Worm (Caenorhabditis elegans) whole organism, L1 larva: Measurements from ENCODE around the gene ceh-21.

ENCODE experiments used
- C04F5.9 ChIP-seq: sonication (generic microtip); optimal IDR thresholded peaks from 2 replicates; lab custom pipeline; 2016; ENCODE audit warnings: missing genetic modification characterization, missing compliant biosample characterization
- C34B4.2 ChIP-seq: sonication (generic microtip); optimal IDR thresholded peaks from 2 replicates; lab custom pipeline; 2017; ENCODE audit warnings: mild to moderate bottlenecking, missing genetic modification characterization, missing compliant biosample characterization
- F16B12.6 ChIP-seq: fragments of 150-350 bp; optimal IDR thresholded peaks from 2 replicates; lab custom pipeline; 2014; ENCODE audit warnings: missing biosample characterization, missing genetic modification characterization
- ceh-63 ChIP-seq: fragments of 200-800 bp; sonication (Bioruptor generic); optimal IDR thresholded peaks from 2 replicates; lab custom pipeline; 2018; ENCODE audit warnings: mild to moderate bottlenecking, missing genetic modification characterization, missing compliant biosample characterization
- ceh-82 ChIP-seq, 3 experiments: fragments of 150-350 bp in 1 of 3; sonication (generic microtip) in 2 of 3; optimal IDR thresholded peaks; 2 replicates each; lab custom pipeline; 2014 to 2017; ENCODE audit warnings: missing biosample characterization in 3 of 3, missing genetic modification characterization in 3 of 3
- ceh-90 ChIP-seq: sonication (generic microtip); optimal IDR thresholded peaks from 2 replicates; lab custom pipeline; 2016; ENCODE audit warnings: missing genetic modification characterization, missing compliant biosample characterization
- dsc-1 ChIP-seq: sonication (generic microtip); optimal IDR thresholded peaks from 2 replicates; lab custom pipeline; 2016; ENCODE audit warnings: mild to moderate bottlenecking, missing genetic modification characterization, missing compliant biosample characterization
- egl-13 ChIP-seq: sonication (generic microtip); optimal IDR thresholded peaks from 2 replicates; lab custom pipeline; 2016; ENCODE audit warnings: missing genotype, missing genetic modification reagents, missing genetic modification characterization, missing compliant biosample characterization
- elt-2 ChIP-seq: sonication (generic microtip); optimal IDR thresholded peaks from 2 replicates; lab custom pipeline; 2016; ENCODE audit warnings: missing genetic modification characterization, mild to moderate bottlenecking, inconsistent platforms, missing compliant biosample characterization, missing genetic modification reagents
- elt-3 ChIP-seq, 6 experiments: fragments of 150-350 bp in 1 of 6; sonication (generic microtip); optimal IDR thresholded peaks; 2 replicates each; lab custom pipeline; 2017 to 2018; ENCODE audit warnings: missing biosample characterization in 6 of 6, missing genetic modification characterization in 6 of 6, inconsistent platforms in 1 of 6
- fkh-8 ChIP-seq: sonication (generic microtip); optimal IDR thresholded peaks from 2 replicates; lab custom pipeline; 2016; ENCODE audit warnings: mild to moderate bottlenecking, missing genetic modification characterization, missing compliant biosample characterization
- grh-1 ChIP-seq: fragments of 200-800 bp; sonication (Bioruptor generic); IDR thresholded peaks from 2 replicates; pipeline ENCODE4 v1.3.6; 2022; ENCODE audit warnings: missing genetic modification reagents, missing genetic modification characterization, missing compliant biosample characterization
- hlh-4 ChIP-seq: sonication (generic microtip); optimal IDR thresholded peaks from 2 replicates; lab custom pipeline; 2016; ENCODE audit warnings: mild to moderate bottlenecking, missing genetic modification characterization, missing compliant biosample characterization
- hpl-2 ChIP-seq: fragments of 150-350 bp; optimal IDR thresholded peaks from 2 replicates; lab custom pipeline; 2014; ENCODE audit warnings: missing biosample characterization, missing genetic modification reagents, missing genetic modification characterization
- irx-1 ChIP-seq: sonication (generic microtip); optimal IDR thresholded peaks from 2 replicates; lab custom pipeline; 2016; ENCODE audit warnings: missing genetic modification characterization, missing compliant biosample characterization
- jun-1 ChIP-seq: fragments of 150-350 bp; optimal IDR thresholded peaks from 2 replicates; lab custom pipeline; 2014; ENCODE audit warnings: missing biosample characterization, missing genetic modification reagents, missing genetic modification characterization
- lin-15B ChIP-seq: fragments of 150-350 bp; sonication (generic microtip); optimal IDR thresholded peaks from 3 replicates; lab custom pipeline; 2014; ENCODE audit warnings: missing biosample characterization, missing genetic modification characterization
- lin-35 ChIP-seq, 2 experiments: fragments of 150-350 bp; optimal IDR thresholded peaks; 2 replicates each; lab custom pipeline; 2014; ENCODE audit warnings: missing biosample characterization in 2 of 2, missing genetic modification characterization in 2 of 2, missing genetic modification reagents in 2 of 2
- lsy-2 ChIP-seq, 2 experiments: fragments of 150-350 bp; optimal IDR thresholded peaks; 2 replicates each; lab custom pipeline; 2014; ENCODE audit warnings: missing biosample characterization in 2 of 2, missing genetic modification characterization in 2 of 2
- mdl-1 ChIP-seq, 2 experiments: fragments of 150-350 bp; optimal IDR thresholded peaks; 2 replicates each; lab custom pipeline; 2014 to 2017; ENCODE audit warnings: missing biosample characterization in 2 of 2, missing genetic modification characterization in 2 of 2, inconsistent platforms in 1 of 2
- mep-1 ChIP-seq: fragments of 150-350 bp; optimal IDR thresholded peaks from 2 replicates; lab custom pipeline; 2014; ENCODE audit warnings: missing biosample characterization, missing genetic modification characterization
- nhr-11 ChIP-seq: fragments of 150-350 bp; optimal IDR thresholded peaks from 2 replicates; lab custom pipeline; 2014; ENCODE audit warnings: missing biosample characterization, missing genetic modification characterization
- nhr-12 ChIP-seq: sonication (generic microtip); optimal IDR thresholded peaks from 2 replicates; lab custom pipeline; 2017; ENCODE audit warnings: missing biosample characterization, missing genetic modification characterization
- nhr-47 ChIP-seq: sonication (generic microtip); optimal IDR thresholded peaks from 2 replicates; lab custom pipeline; 2016; ENCODE audit warnings: mild to moderate bottlenecking, missing genetic modification characterization, moderate library complexity, missing compliant biosample characterization
- nhr-71 ChIP-seq: sonication (generic microtip); optimal IDR thresholded peaks from 2 replicates; lab custom pipeline; 2016; ENCODE audit warnings: mild to moderate bottlenecking, missing genetic modification characterization, moderate library complexity, missing compliant biosample characterization
- nhr-77 ChIP-seq: fragments of 150-350 bp; optimal IDR thresholded peaks from 2 replicates; lab custom pipeline; 2014; ENCODE audit warnings: missing biosample characterization, missing genetic modification characterization
- nhr-85 ChIP-seq: sonication (generic microtip); peaks from one replicate; lab custom pipeline; 2016; ENCODE audit warnings: missing genetic modification characterization, inconsistent platforms, missing compliant biosample characterization
- pax-3 ChIP-seq: fragments of 200-800 bp; sonication (Bioruptor generic); optimal IDR thresholded peaks from 2 replicates; lab custom pipeline; 2018; ENCODE audit warnings: mild to moderate bottlenecking, missing genetic modification characterization, moderate library complexity, missing compliant biosample characterization
- snu-23 ChIP-seq: sonication (generic microtip); optimal IDR thresholded peaks from 2 replicates; lab custom pipeline; 2016; ENCODE audit warnings: missing genetic modification characterization, missing compliant biosample characterization
- sox-4 ChIP-seq: sonication (generic microtip); optimal IDR thresholded peaks from 2 replicates; lab custom pipeline; 2016; ENCODE audit warnings: missing genetic modification characterization, missing compliant biosample characterization
- sup-37 ChIP-seq: fragments of 200-800 bp; sonication (Bioruptor generic); optimal IDR thresholded peaks from 2 replicates; lab custom pipeline; 2018; ENCODE audit warnings: mild to moderate bottlenecking, missing genetic modification characterization, missing compliant biosample characterization
- swsn-7 ChIP-seq: sonication (generic microtip); optimal IDR thresholded peaks from 2 replicates; lab custom pipeline; 2016; ENCODE audit warnings: missing genetic modification characterization, missing compliant biosample characterization
- tbx-2 ChIP-seq: sonication (generic microtip); optimal IDR thresholded peaks from 2 replicates; lab custom pipeline; 2016; ENCODE audit warnings: missing genetic modification characterization, missing compliant biosample characterization
- tlp-1 ChIP-seq: fragments of 150-350 bp; optimal IDR thresholded peaks from 2 replicates; lab custom pipeline; 2014; ENCODE audit warnings: missing biosample characterization, missing genetic modification characterization
- unc-130 ChIP-seq: fragments of 150-350 bp; optimal IDR thresholded peaks from 2 replicates; lab custom pipeline; 2017; ENCODE audit warnings: missing biosample characterization, missing genetic modification characterization, inconsistent platforms
- unc-30 ChIP-seq: sonication (generic microtip); optimal IDR thresholded peaks from 2 replicates; lab custom pipeline; 2017; ENCODE audit warnings: missing biosample characterization, missing genetic modification characterization
- unc-62 ChIP-seq: fragments of 150-350 bp; optimal IDR thresholded peaks from 2 replicates; lab custom pipeline; 2014; ENCODE audit warnings: missing biosample characterization, missing genetic modification reagents, missing genetic modification characterization
- vab-15 ChIP-seq: sonication (generic microtip); optimal IDR thresholded peaks from 2 replicates; lab custom pipeline; 2017; ENCODE audit warnings: missing genotype, mild to moderate bottlenecking, missing genetic modification characterization, missing compliant biosample characterization
- xbp-1 ChIP-seq: sonication (generic microtip); optimal IDR thresholded peaks from 2 replicates; lab custom pipeline; 2016; ENCODE audit warnings: missing genetic modification characterization, missing compliant biosample characterization
- zip-4 ChIP-seq: fragments of 200-800 bp; sonication (Bioruptor generic); optimal IDR thresholded peaks from 2 replicates; lab custom pipeline; 2018; ENCODE audit warnings: mild to moderate bottlenecking, missing genetic modification characterization, moderate library complexity, missing compliant biosample characterization

The ceh-21 gene

ce11 chrX:1852636-1853035 is at the start of gene ceh-21:
TSS of gene ceh-21 (minus strand) at chrX:1852736.
- TF ChIP-seq nhr-12 (tag; lab: Kevin White, UChicago) (no peak), unc-130 (tag; lab: Kevin White, UChicago) (no peak), C04F5.9 (tag; lab: Kevin White, UChicago) (no peak), nhr-11 (tag; lab: Kevin White, UChicago) (no peak), elt-3 (tag; optimal IDR thresholded peaks at IDR 0.05; lab: Kevin White, UChicago) (no peak), nhr-71 (tag; lab: Kevin White, UChicago) (no peak), C34B4.2 (tag; lab: Kevin White, UChicago) (no peak), unc-30 (tag; lab: Kevin White, UChicago) (no peak)

ce11 chrX:1901480-1901879 is 48.9 kb upstream of the ceh-21 start:
- TF ChIP-seq pax-3 (peak; percentile 73), sox-4 (peak; percentile 42), nhr-47 (tag; lab: Kevin White, UChicago) (peak; percentile 24), xbp-1 (tag; lab: Kevin White, UChicago) (no peak), nhr-71 (tag; lab: Kevin White, UChicago) (peak; percentile 21), mdl-1 (tag; optimal IDR thresholded peaks at IDR 0.05; lab: Kevin White, UChicago) (no peak), fkh-8 (tag; lab: Kevin White, UChicago) (peak; percentile 72), tlp-1 (tag; lab: Kevin White, UChicago) (no peak), nhr-11 (tag; lab: Kevin White, UChicago) (no peak), grh-1 (GFP tag; lab: Robert Waterston, UW) (no peak), dsc-1 (peak; percentile 88), unc-62 (GFP tag; lab: Kevin White, UChicago) (no peak), F16B12.6 (tag; lab: Kevin White, UChicago) (no peak), sup-37 (GFP tag; lab: Kevin White, UChicago) (no peak)

- TF ChIP-seq dsc-1 (peak; percentile 31), lsy-2 (tag; optimal IDR thresholded peaks at IDR 0.05; lab: Kevin White, UChicago) (no peak)
- TF ChIP-seq, all 84 proteins: peak for 1
These were observed 44.7 kb upstream of the ceh-21 start, which contains the start of gene B0294.1 for ce11 chrX:1897243-1897642. TSS of gene B0294.1 (minus strand) at chrX:1897343.

ce11 chrX:1891887-1892286 is 39.4 kb upstream of the ceh-21 start, which contains the start of gene B0294.3:
TSS of gene B0294.3 (plus strand) at chrX:1892187.
- TF ChIP-seq egl-13 (tag; lab: Kevin White, UChicago) (no peak), F16B12.6 (tag; lab: Kevin White, UChicago) (no peak), jun-1 (no peak), C34B4.2 (tag; lab: Kevin White, UChicago) (no peak), ceh-82 (tag; optimal IDR thresholded peaks at IDR 0.05; lab: Kevin White, UChicago) (no peak)

ce11 chrX:1890817-1891216 is 38.3 kb upstream of the ceh-21 start:
- no peak for TF ChIP-seq lin-15B (tag; lab: Kevin White, UChicago)
- TF ChIP-seq unc-62 (GFP tag; lab: Kevin White, UChicago) = no peak
- TF ChIP-seq xbp-1 (tag; lab: Kevin White, UChicago) = no peak
- no peak for TF ChIP-seq hlh-4 (tag; lab: Kevin White, UChicago)
- TF ChIP-seq irx-1 (tag; lab: Kevin White, UChicago) = no peak
- no peak for TF ChIP-seq mep-1 (tag; lab: Kevin White, UChicago)
- no peak for TF ChIP-seq nhr-85 (tag; lab: Kevin White, UChicago)
- TF ChIP-seq ceh-90 = no peak
- TF ChIP-seq swsn-7 (tag; lab: Kevin White, UChicago) = no peak
- no peak for TF ChIP-seq zip-4 (GFP tag; lab: Kevin White, UChicago)
- no peak for TF ChIP-seq lin-35 (GFP tag; optimal IDR thresholded peaks at IDR 0.05; lab: Kevin White, UChicago)
- TF ChIP-seq sup-37 (GFP tag; lab: Kevin White, UChicago) = no peak
- no peak for TF ChIP-seq elt-2 (tag; lab: Kevin White, UChicago)
- TF ChIP-seq nhr-77 = no peak
- TF ChIP-seq vab-15 (tag; lab: Kevin White, UChicago) = no peak
- no peak for TF ChIP-seq tbx-2 (tag; lab: Kevin White, UChicago)
- no peak for TF ChIP-seq ceh-63
- no peak for TF ChIP-seq snu-23 (GFP tag; lab: Kevin White, UChicago)
- TF ChIP-seq hpl-2 (GFP tag; lab: Kevin White, UChicago) = no peak
